Fruit fly (Drosophila melanogaster): Measurements from ENCODE around the gene Irp-1A.

DNA sequence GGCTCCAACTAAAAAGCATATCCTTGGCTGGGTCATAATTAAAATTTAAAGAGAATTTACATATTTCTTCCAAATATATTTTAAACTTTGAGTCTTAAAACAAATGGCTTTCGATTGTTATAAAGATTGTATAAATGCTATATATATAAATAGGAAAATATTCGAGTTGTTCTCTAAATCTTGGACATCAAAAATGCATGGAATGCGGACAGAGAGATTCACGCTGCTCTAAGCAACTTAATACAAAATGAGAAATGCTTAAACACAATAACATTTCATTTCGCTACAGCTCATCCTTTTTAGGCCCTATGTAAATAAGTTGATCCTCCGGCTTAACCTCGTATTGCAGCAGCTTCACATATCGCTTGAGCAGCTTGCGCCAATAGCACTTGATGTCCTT lies 24.6 kb upstream of the Irp-1A start, which contains the start of gene CG31139:
- TF ChIP-seq Pif1A (GFP tag; optimal IDR thresholded peaks at IDR 0.05) = no peak
- TF ChIP-seq CG4496 (GFP tag; IDR thresholded peaks at IDR 0.05) = no peak
- TF ChIP-seq CG10348 (GFP tag; IDR thresholded peaks at IDR 0.05) = no peak
- TF ChIP-seq CG34367 (tag; optimal IDR thresholded peaks at IDR 0.05) = no peak
- no peak for TF ChIP-seq CG17806 (tag; optimal IDR thresholded peaks at IDR 0.05)
- TF ChIP-seq EcR (GFP tag; optimal IDR thresholded peaks at IDR 0.05) = no peak
- TF ChIP-seq CG8301 (tag; optimal IDR thresholded peaks at IDR 0.05) = no peak
- no peak for TF ChIP-seq gl (tag; optimal IDR thresholded peaks at IDR 0.05)
- no peak for TF ChIP-seq rn (GFP tag; IDR thresholded peaks at IDR 0.05)
- TF ChIP-seq Pif1B (GFP tag; optimal IDR thresholded peaks at IDR 0.05) = no peak
- TF ChIP-seq CG12605 (GFP tag; IDR thresholded peaks at IDR 0.05) = no peak
- TF ChIP-seq CG32121 (GFP tag; IDR thresholded peaks at IDR 0.05) = no peak
- no peak for TF ChIP-seq CG8159 (tag; optimal IDR thresholded peaks at IDR 0.05)

Measured in whole organism, pupa.